Worm (Caenorhabditis elegans) whole organism, L1 larva: ENCODE results near the gene F22F1.2.

Experiments
- C04F5.9 ChIP-seq: sonication (generic microtip); optimal IDR thresholded peaks from 2 replicates; lab custom pipeline; 2016; ENCODE audit warnings: missing genetic modification characterization, missing compliant biosample characterization
- F16B12.6 ChIP-seq: fragments of 150-350 bp; optimal IDR thresholded peaks from 2 replicates; lab custom pipeline; 2014; ENCODE audit warnings: missing biosample characterization, missing genetic modification characterization
- aha-1 ChIP-seq: fragments of 150-350 bp; optimal IDR thresholded peaks from 2 replicates; lab custom pipeline; 2014; ENCODE audit warnings: missing biosample characterization, missing genetic modification characterization
- ceh-82 ChIP-seq, 3 experiments: fragments of 150-350 bp in 1 of 3; sonication (generic microtip) in 2 of 3; optimal IDR thresholded peaks; 2 replicates each; lab custom pipeline; 2014 to 2017; ENCODE audit warnings: missing biosample characterization in 3 of 3, missing genetic modification characterization in 3 of 3
- ces-1 ChIP-seq: fragments of 150-350 bp; optimal IDR thresholded peaks from 2 replicates; lab custom pipeline; 2014; ENCODE audit warnings: missing biosample characterization, missing genetic modification reagents, missing genetic modification characterization
- dsc-1 ChIP-seq: sonication (generic microtip); optimal IDR thresholded peaks from 2 replicates; lab custom pipeline; 2016; ENCODE audit warnings: mild to moderate bottlenecking, missing genetic modification characterization, missing compliant biosample characterization
- efl-1 ChIP-seq, 4 experiments: fragments of 150-350 bp; optimal IDR thresholded peaks in 3 of 4; peaks in 1 of 4; 1 replicate in 1 of 4; 2 replicates in 3 of 4; lab custom pipeline; 2014; ENCODE audit warnings: missing biosample characterization in 2 of 4, missing genetic modification characterization in 2 of 4, missing genetic modification reagents in 2 of 4
- efl-3 ChIP-seq: fragments of 200-800 bp; sonication (Bioruptor generic); optimal IDR thresholded peaks from 2 replicates; lab custom pipeline; 2018; ENCODE audit warnings: mild to moderate bottlenecking, missing genetic modification characterization, missing compliant biosample characterization
- elt-2 ChIP-seq: sonication (generic microtip); optimal IDR thresholded peaks from 2 replicates; lab custom pipeline; 2016; ENCODE audit warnings: missing genetic modification characterization, mild to moderate bottlenecking, inconsistent platforms, missing compliant biosample characterization, missing genetic modification reagents
- ets-5 ChIP-seq: fragments of 200-800 bp; sonication (Bioruptor generic); IDR thresholded peaks from 2 replicates; pipeline ENCODE4 v1.3.6; 2022; ENCODE audit warnings: missing genetic modification characterization, missing compliant biosample characterization
- fkh-8 ChIP-seq: sonication (generic microtip); optimal IDR thresholded peaks from 2 replicates; lab custom pipeline; 2016; ENCODE audit warnings: mild to moderate bottlenecking, missing genetic modification characterization, missing compliant biosample characterization
- fos-1 ChIP-seq: fragments of 150-350 bp; optimal IDR thresholded peaks from 2 replicates; lab custom pipeline; 2014; ENCODE audit warnings: missing biosample characterization, missing genetic modification characterization
- hlh-4 ChIP-seq: sonication (generic microtip); optimal IDR thresholded peaks from 2 replicates; lab custom pipeline; 2016; ENCODE audit warnings: mild to moderate bottlenecking, missing genetic modification characterization, missing compliant biosample characterization
- isw-1 ChIP-seq: fragments of 200-800 bp; sonication (Bioruptor generic); IDR thresholded peaks from 2 replicates; pipeline ENCODE4 v1.3.6; 2022; ENCODE audit warnings: missing genetic modification characterization, missing compliant biosample characterization
- jun-1 ChIP-seq: fragments of 150-350 bp; optimal IDR thresholded peaks from 2 replicates; lab custom pipeline; 2014; ENCODE audit warnings: missing biosample characterization, missing genetic modification reagents, missing genetic modification characterization
- lin-13 ChIP-seq: fragments of 150-350 bp; optimal IDR thresholded peaks from 2 replicates; lab custom pipeline; 2014; ENCODE audit warnings: missing biosample characterization, missing genetic modification reagents, missing genetic modification characterization
- lin-15B ChIP-seq: fragments of 150-350 bp; sonication (generic microtip); optimal IDR thresholded peaks from 3 replicates; lab custom pipeline; 2014; ENCODE audit warnings: missing biosample characterization, missing genetic modification characterization
- lin-35 ChIP-seq, 2 experiments: fragments of 150-350 bp; optimal IDR thresholded peaks; 2 replicates each; lab custom pipeline; 2014; ENCODE audit warnings: missing biosample characterization in 2 of 2, missing genetic modification characterization in 2 of 2, missing genetic modification reagents in 2 of 2
- lin-39 ChIP-seq: fragments of 150-350 bp; optimal IDR thresholded peaks from 2 replicates; lab custom pipeline; 2014; ENCODE audit warnings: missing biosample characterization, missing genetic modification reagents, missing genetic modification characterization
- lsy-2 ChIP-seq, 2 experiments: fragments of 150-350 bp; optimal IDR thresholded peaks; 2 replicates each; lab custom pipeline; 2014; ENCODE audit warnings: missing biosample characterization in 2 of 2, missing genetic modification characterization in 2 of 2
- mef-2 ChIP-seq: fragments of 150-350 bp; optimal IDR thresholded peaks from 2 replicates; lab custom pipeline; 2014; ENCODE audit warnings: missing biosample characterization, missing genetic modification characterization
- mep-1 ChIP-seq: fragments of 150-350 bp; optimal IDR thresholded peaks from 2 replicates; lab custom pipeline; 2014; ENCODE audit warnings: missing biosample characterization, missing genetic modification characterization
- nhr-20 ChIP-seq: sonication (generic microtip); optimal IDR thresholded peaks from 2 replicates; lab custom pipeline; 2016; ENCODE audit warnings: mild to moderate bottlenecking, missing genetic modification characterization, missing compliant biosample characterization
- nhr-71 ChIP-seq: sonication (generic microtip); optimal IDR thresholded peaks from 2 replicates; lab custom pipeline; 2016; ENCODE audit warnings: mild to moderate bottlenecking, missing genetic modification characterization, moderate library complexity, missing compliant biosample characterization
- nhr-90 ChIP-seq: sonication (generic microtip); optimal IDR thresholded peaks from 2 replicates; lab custom pipeline; 2016; ENCODE audit warnings: mild to moderate bottlenecking, missing genetic modification characterization, missing compliant biosample characterization; ENCODE audit not compliant: poor library complexity
- pqm-1 ChIP-seq: sonication (generic microtip); optimal IDR thresholded peaks from 3 replicates; lab custom pipeline; 2017; ENCODE audit warnings: missing biosample characterization, missing genetic modification characterization
- rnt-1 ChIP-seq: sonication (generic microtip); optimal IDR thresholded peaks from 2 replicates; lab custom pipeline; 2016; ENCODE audit warnings: mild to moderate bottlenecking, missing genetic modification characterization, moderate library complexity, missing compliant biosample characterization
- skn-1 ChIP-seq: fragments of 150-350 bp; optimal IDR thresholded peaks from 2 replicates; lab custom pipeline; 2014; ENCODE audit warnings: missing biosample characterization, missing genetic modification characterization
- snu-23 ChIP-seq: sonication (generic microtip); optimal IDR thresholded peaks from 2 replicates; lab custom pipeline; 2016; ENCODE audit warnings: missing genetic modification characterization, missing compliant biosample characterization
- sox-4 ChIP-seq: sonication (generic microtip); optimal IDR thresholded peaks from 2 replicates; lab custom pipeline; 2016; ENCODE audit warnings: missing genetic modification characterization, missing compliant biosample characterization
- swsn-7 ChIP-seq: sonication (generic microtip); optimal IDR thresholded peaks from 2 replicates; lab custom pipeline; 2016; ENCODE audit warnings: missing genetic modification characterization, missing compliant biosample characterization
- unc-86 ChIP-seq: sonication (generic microtip); optimal IDR thresholded peaks from 2 replicates; lab custom pipeline; 2016; ENCODE audit warnings: missing genetic modification characterization, missing compliant biosample characterization
- unc-98 ChIP-seq: fragments of 200-800 bp; sonication (Bioruptor generic); IDR thresholded peaks from 2 replicates; pipeline ENCODE4 v1.3.6; 2022; ENCODE audit warnings: missing genetic modification characterization, missing compliant biosample characterization
- vab-15 ChIP-seq: sonication (generic microtip); optimal IDR thresholded peaks from 2 replicates; lab custom pipeline; 2017; ENCODE audit warnings: missing genotype, mild to moderate bottlenecking, missing genetic modification characterization, missing compliant biosample characterization
- xbp-1 ChIP-seq: sonication (generic microtip); optimal IDR thresholded peaks from 2 replicates; lab custom pipeline; 2016; ENCODE audit warnings: missing genetic modification characterization, missing compliant biosample characterization
- zag-1 ChIP-seq: fragments of 150-350 bp; optimal IDR thresholded peaks from 2 replicates; lab custom pipeline; 2014; ENCODE audit warnings: missing biosample characterization, missing genetic modification characterization

Gene F22F1.2

ce11 chrX:8109531-8109930, 41.0 kb downstream of the F22F1.2 start (continued):
- no peak for TF ChIP-seq elt-2 (tag; lab: Kevin White, UChicago)
- no peak for TF ChIP-seq unc-98 (GFP tag; lab: Robert Waterston, UW)
- TF ChIP-seq dsc-1 (tag; lab: Kevin White, UChicago) = no peak
- peak; percentile 27 for TF ChIP-seq nhr-20 (tag; lab: Kevin White, UChicago)
- TF ChIP-seq lin-13 (GFP tag; lab: Kevin White, UChicago) = no peak
- TF ChIP-seq efl-1 (optimal IDR thresholded peaks at IDR 0.05; lab: Kevin White, UChicago) = peak in 1 of 2 experiments; percentile 18
- TF ChIP-seq efl-1 (GFP tag; optimal IDR thresholded peaks at IDR 0.05 in 1 of 2; lab: Kevin White, UChicago) = peak; percentile 55 to 76
- peak; percentile 70 for TF ChIP-seq mep-1 (tag; lab: Kevin White, UChicago)
- TF ChIP-seq jun-1 = no peak
- TF ChIP-seq efl-3 (GFP tag; lab: Kevin White, UChicago) = no peak
- TF ChIP-seq zag-1 (tag; lab: Kevin White, UChicago) = no peak
- TF ChIP-seq F16B12.6 = peak; percentile 90
- peak; percentile 28 for TF ChIP-seq swsn-7
- no peak for TF ChIP-seq aha-1
- TF ChIP-seq nhr-90 (tag; lab: Kevin White, UChicago) = peak; percentile 8
- TF ChIP-seq rnt-1 (tag; lab: Kevin White, UChicago) = peak; percentile 58
- no peak for TF ChIP-seq ets-5
- no peak for TF ChIP-seq lin-15B (tag; lab: Kevin White, UChicago)
- TF ChIP-seq xbp-1 (tag; lab: Kevin White, UChicago) = peak; percentile 16
- TF ChIP-seq C04F5.9 (tag; lab: Kevin White, UChicago) = no peak
- TF ChIP-seq hlh-4 (tag; lab: Kevin White, UChicago) = no peak
- TF ChIP-seq lsy-2 (tag; optimal IDR thresholded peaks at IDR 0.05; lab: Kevin White, UChicago) = peak; percentile 21 to 44
- no peak for TF ChIP-seq fos-1
- no peak for TF ChIP-seq pqm-1 (tag; lab: Kevin White, UChicago)

- no peak for TF ChIP-seq mef-2 (tag; lab: Kevin White, UChicago)
- no peak for TF ChIP-seq ces-1 (GFP tag; lab: Kevin White, UChicago)
- no peak for TF ChIP-seq zag-1 (tag; lab: Kevin White, UChicago)
- no peak for TF ChIP-seq vab-15 (tag; lab: Kevin White, UChicago)
- no peak for TF ChIP-seq skn-1 (tag; lab: Kevin White, UChicago)
- TF ChIP-seq dsc-1 (tag; lab: Kevin White, UChicago) = no peak
- TF ChIP-seq lin-39 (tag; lab: Kevin White, UChicago) = no peak
- no peak for TF ChIP-seq isw-1
- no peak for TF ChIP-seq unc-86 (tag; lab: Kevin White, UChicago)
- no peak for TF ChIP-seq hlh-4 (tag; lab: Kevin White, UChicago)
- no peak for TF ChIP-seq fkh-8
- TF ChIP-seq, all 84 proteins: peak for 0
These were observed 42.6 kb downstream of the F22F1.2 start, which contains the start of gene K07E3.9 for ce11 chrX:8107921-8108320. TSS of gene K07E3.9 (plus strand) at chrX:8108221.

ce11 chrX:8103899-8104298, 46.6 kb downstream of the F22F1.2 start, which contains the start of gene K07E3.2:
TSS of gene K07E3.2 (plus strand) at chrX:8104298.
- peak; percentile 17 for TF ChIP-seq nhr-71 (tag; lab: Kevin White, UChicago)
- no peak for TF ChIP-seq dsc-1 (tag; lab: Kevin White, UChicago)
- TF ChIP-seq sox-4 (tag; lab: Kevin White, UChicago) = no peak
- peak; percentile 35 for TF ChIP-seq nhr-90 (tag; lab: Kevin White, UChicago)
- no peak for TF ChIP-seq lin-35 (GFP tag; optimal IDR thresholded peaks at IDR 0.05; lab: Kevin White, UChicago)
- no peak for TF ChIP-seq elt-2 (tag; lab: Kevin White, UChicago)
- peak in 1 of 3 experiments; percentile 20 for TF ChIP-seq ceh-82 (tag; optimal IDR thresholded peaks at IDR 0.05; lab: Kevin White, UChicago)
- TF ChIP-seq snu-23 = peak; percentile 47
- TF ChIP-seq xbp-1 (tag; lab: Kevin White, UChicago) = peak; percentile 11
